Fruit fly (Drosophila melanogaster): ENCODE results near the gene CG11663.

The CG11663 gene

dm6 chrX:900725-901345, 6.6 kb downstream of the CG11663 start (continued):
- TF ChIP-seq ase (GFP tag; IDR thresholded peaks at IDR 0.05) (peak; percentile 52; the same call in 1 of the 3 replicates), dm (GFP tag; optimal IDR thresholded peaks at IDR 0.05) (peak; percentile 40), tup (GFP tag; optimal IDR thresholded peaks at IDR 0.05) (peak; percentile 20), Ets97D (GFP tag; optimal IDR thresholded peaks at IDR 0.05) (peak; percentile 38), CG6765 (GFP tag; optimal IDR thresholded peaks at IDR 0.05) (no peak), Oaz (GFP tag; IDR thresholded peaks at IDR 0.05) (peak; percentile 66), Dad (GFP tag; optimal IDR thresholded peaks at IDR 0.05) (peak; percentile 69), CG8359 (GFP tag; optimal IDR thresholded peaks at IDR 0.05; ENCODE audit: borderline replicate concordance) (no peak), CG32772 (GFP tag; IDR thresholded peaks at IDR 0.05) (peak; percentile 76), Nf-YA (GFP tag; IDR thresholded peaks at IDR 0.05) (peak; percentile 48), Lhr (GFP tag; optimal IDR thresholded peaks at IDR 0.05) (no peak), mirr (GFP tag; optimal IDR thresholded peaks at IDR 0.05) (peak; percentile 51), hth (optimal IDR thresholded peaks at IDR 0.05) (no peak), tap (tag; optimal IDR thresholded peaks at IDR 0.05) (peak; percentile 73), Drgx (GFP tag; IDR thresholded peaks at IDR 0.05) (peak; percentile 96), gcm2 (GFP tag; optimal IDR thresholded peaks at IDR 0.05) (peak; percentile 37), CG17568 (GFP tag; optimal IDR thresholded peaks at IDR 0.05) (peak; percentile 53), CG6813 (GFP tag; optimal IDR thresholded peaks at IDR 0.05) (peak; percentile 63), Side (GFP tag; optimal IDR thresholded peaks at IDR 0.05) (peak; percentile 86), Fer3 (tag; optimal IDR thresholded peaks at IDR 0.05) (peak; percentile 79), Jarid2 (GFP tag; optimal IDR thresholded peaks at IDR 0.05) (peak; percentile 22), pnt (GFP tag; optimal IDR thresholded peaks at IDR 0.05) (peak; percentile 82), Abd-B (GFP tag; optimal IDR thresholded peaks at IDR 0.05) (peak; percentile 75), insv (GFP tag; optimal IDR thresholded peaks at IDR 0.05) (no peak), CG18599 (GFP tag; optimal IDR thresholded peaks at IDR 0.05) (peak; percentile 84), fd64A (GFP tag; optimal IDR thresholded peaks at IDR 0.05) (peak; percentile 13), CG2712 (tag; optimal IDR thresholded peaks at IDR 0.05) (peak; percentile 83), Hey (tag; optimal IDR thresholded peaks at IDR 0.05) (no peak), CTCF (GFP tag; optimal IDR thresholded peaks at IDR 0.05) (peak; percentile 15), da (GFP tag; optimal IDR thresholded peaks at IDR 0.05) (peak; percentile 29), croc (GFP tag; conservative IDR thresholded peaks at IDR 0.05) (peak; percentile 65), CG10267 (tag; optimal IDR thresholded peaks at IDR 0.05) (peak; percentile 57), Sin3A (optimal IDR thresholded peaks at IDR 0.05) (no peak), CG1529 (GFP tag; optimal IDR thresholded peaks at IDR 0.05) (peak; percentile 50), CG8089 (GFP tag; optimal IDR thresholded peaks at IDR 0.05) (peak; percentile 68), CG11247 (GFP tag; IDR thresholded peaks at IDR 0.05) (peak; percentile 73), esg (GFP tag; conservative IDR thresholded peaks at IDR 0.05) (peak; percentile 77), CG4282 (GFP tag; optimal IDR thresholded peaks at IDR 0.05) (peak; percentile 46), klu (GFP tag; IDR thresholded peaks at IDR 0.05) (peak; percentile 44; the same call in 1 of the 2 replicates), nerfin-2 (GFP tag; IDR thresholded peaks at IDR 0.05; ENCODE audit: partially characterized antibody) (no peak), ara (GFP tag; IDR thresholded peaks at IDR 0.05) (peak; percentile 68), CG7963 (GFP tag; IDR thresholded peaks at IDR 0.05; ENCODE audit: partially characterized antibody) (no peak), CG9932 (GFP tag; IDR thresholded peaks at IDR 0.05) (peak; percentile 57), CG8924 (tag; optimal IDR thresholded peaks at IDR 0.05) (peak; percentile 81), dati (GFP tag; IDR thresholded peaks at IDR 0.05) (0 out of 2 replicates have a peak, but pooled peaks have one; percentile 32), Mrtf (GFP tag; IDR thresholded peaks at IDR 0.05) (peak; percentile 88), dmrt11E (tag; optimal IDR thresholded peaks at IDR 0.05) (peak; percentile 57), HLH4C (GFP tag; IDR thresholded peaks at IDR 0.05; ENCODE audit: partially characterized antibody) (0 out of 3 replicates have a peak, but pooled peaks have one; percentile 18), CG16863 (GFP tag; optimal IDR thresholded peaks at IDR 0.05) (peak; percentile 60), Dref (GFP tag; IDR thresholded peaks at IDR 0.05) (no peak), B-H1 (GFP tag; IDR thresholded peaks at IDR 0.05) (peak; percentile 60)
